Worm (Caenorhabditis elegans) whole organism, early embryonic: ENCODE results near the gene F43C11.16.

Source experiments
- B0310.2 ChIP-seq: sonication (generic microtip); optimal IDR thresholded peaks from 2 replicates; lab custom pipeline; 2016; ENCODE audit warnings: mild to moderate bottlenecking, missing genetic modification characterization, missing compliant biosample characterization
- F13C5.2 ChIP-seq: sonication (generic microtip); optimal IDR thresholded peaks from 2 replicates; lab custom pipeline; 2017; ENCODE audit warnings: mild to moderate bottlenecking, missing genetic modification characterization, inconsistent platforms, missing compliant biosample characterization
- aly-1 ChIP-seq: sonication (generic microtip); optimal IDR thresholded peaks from 2 replicates; lab custom pipeline; 2016; ENCODE audit warnings: missing genetic modification characterization, missing compliant biosample characterization
- ama-1 ChIP-seq: fragments of 150-350 bp; optimal IDR thresholded peaks from 2 replicates; lab custom pipeline; 2014
- ceh-13 ChIP-seq: fragments of 200-800 bp; sonication (Bioruptor generic); optimal IDR thresholded peaks from 2 replicates; lab custom pipeline; 2018; ENCODE audit warnings: mild to moderate bottlenecking, missing genetic modification characterization, missing compliant biosample characterization
- flt-1 ChIP-seq: fragments of 200-800 bp; sonication (Bioruptor generic); IDR thresholded peaks from 2 replicates; pipeline ENCODE4 v1.3.6; 2022; ENCODE audit warnings: missing genetic modification characterization, missing compliant biosample characterization
- hmg-4 ChIP-seq: fragments of 200-800 bp; sonication (Bioruptor generic); optimal IDR thresholded peaks from 2 replicates; lab custom pipeline; 2018; ENCODE audit warnings: mild to moderate bottlenecking, missing genetic modification characterization, missing compliant biosample characterization
- hnd-1 ChIP-seq: sonication (generic microtip); optimal IDR thresholded peaks from 2 replicates; lab custom pipeline; 2016; ENCODE audit warnings: missing genetic modification characterization, missing compliant biosample characterization
- scrt-1 ChIP-seq: fragments of 200-800 bp; sonication (Bioruptor generic); IDR thresholded peaks from 2 replicates; pipeline ENCODE4 v1.3.6; 2022; ENCODE audit warnings: missing genetic modification characterization, missing compliant biosample characterization

ce11 chrII:2383334-2383733 lies 23.5 kb upstream of the F43C11.16 start, which contains the start of gene F16G10.8:
- no peak for TF ChIP-seq B0310.2 (tag; lab: Kevin White, UChicago)
- no peak for TF ChIP-seq ama-1
- no peak for TF ChIP-seq ceh-13 (GFP tag; lab: Kevin White, UChicago)
- no peak for TF ChIP-seq F13C5.2
- TF ChIP-seq aly-1 = no peak
- no peak for TF ChIP-seq scrt-1 (GFP tag; lab: Robert Waterston, UW)
- no peak for TF ChIP-seq hmg-4 (GFP tag; lab: Kevin White, UChicago)
- no peak for TF ChIP-seq hnd-1 (tag; lab: Kevin White, UChicago)
- TF ChIP-seq flt-1 = no peak
